Fruit fly (Drosophila melanogaster) whole organism, embryonic: ENCODE results near the gene Zaf1.

Experiments used
- CG11085 ChIP-seq: fragments of 200-800 bp; sonication (Bioruptor generic); IDR thresholded peaks from 2 replicates; pipeline ENCODE4 v1.3.6; 2022; ENCODE audit warnings: missing biosample characterization, missing genetic modification characterization
- CG11456 ChIP-seq: fragments of 200-800 bp; sonication (Bioruptor generic); IDR thresholded peaks from 3 replicates; pipeline ENCODE4 v1.3.6; 2022; ENCODE audit warnings: missing biosample characterization, missing genetic modification characterization
- CG11504 ChIP-seq: fragments of 200-800 bp; sonication (Bioruptor generic); optimal IDR thresholded peaks from 3 replicates; lab custom pipeline; 2019; ENCODE audit warnings: missing biosample characterization, mild to moderate bottlenecking, missing genetic modification characterization, moderate library complexity
- CG1603 ChIP-seq: fragments of 200-800 bp; sonication (Bioruptor generic); optimal IDR thresholded peaks from 2 replicates; lab custom pipeline; 2019; ENCODE audit warnings: missing biosample characterization, mild to moderate bottlenecking, missing genetic modification characterization, moderate library complexity
- Hsf ChIP-seq: fragments of 200-800 bp; sonication (Bioruptor generic); optimal IDR thresholded peaks from 3 replicates; lab custom pipeline; 2016; ENCODE audit warnings: missing biosample characterization, missing genetic modification characterization
- Lpt ChIP-seq: fragments of >200 bp; optimal IDR thresholded peaks from 2 replicates; lab custom pipeline; 2018; ENCODE audit warnings: missing biosample characterization, missing genetic modification characterization
- zen ChIP-seq: fragments of 200-800 bp; sonication (Bioruptor generic); optimal IDR thresholded peaks from 3 replicates; lab custom pipeline; 2018; ENCODE audit warnings: missing biosample characterization, mild to moderate bottlenecking, missing genetic modification characterization, moderate library complexity

dm6 chr3R:11661187-11661586, 35.7 kb upstream of the Zaf1 start:
- TF ChIP-seq zen (tag; lab: Kevin White, UChicago) (no peak), CG11085 (no peak), Lpt (GFP tag; lab: Kevin White, UChicago) (no peak), CG11504 (tag; lab: Kevin White, UChicago) (no peak), CG11456 (GFP tag; lab: Robert Waterston, UW) (no peak), Hsf (no peak), CG1603 (no peak)
